Worm (Caenorhabditis elegans) whole organism, young adult: ENCODE results near the gene tric-1B.2.
"Not testable (repeated sequence)": the region's sequence is repeated elsewhere in the genome, so short reads cannot be mapped to it uniquely, and the experiment has no call there.

Experiments used
- C06A6.2 ChIP-seq: fragments of 200-800 bp; sonication (Bioruptor generic); conservative IDR thresholded peaks from 2 replicates; pipeline ENCODE4 v1.3.6; 2022; ENCODE audit warnings: missing genetic modification characterization, missing compliant biosample characterization
- D2030.7 ChIP-seq: fragments of 200-800 bp; sonication (Bioruptor generic); IDR thresholded peaks from 2 replicates; pipeline ENCODE4 v1.3.6; 2022; ENCODE audit warnings: missing genetic modification reagents, missing genetic modification characterization, missing compliant biosample characterization
- F23B12.7 ChIP-seq: sonication (generic microtip); optimal IDR thresholded peaks from 2 replicates; lab custom pipeline; 2017; ENCODE audit warnings: missing genetic modification characterization, mild to moderate bottlenecking, missing compliant biosample characterization, antibody characterized with exemption, moderate library complexity; ENCODE audit not compliant: insufficient read depth
- F33H1.4 ChIP-seq: fragments of 200-800 bp; sonication (Bioruptor generic); IDR thresholded peaks from 2 replicates; pipeline ENCODE4 v1.3.6; 2022; ENCODE audit warnings: missing genetic modification reagents, missing genetic modification characterization, missing compliant biosample characterization
- F49E8.2 ChIP-seq: sonication (generic microtip); optimal IDR thresholded peaks from 3 replicates; lab custom pipeline; 2017; ENCODE audit warnings: missing genetic modification characterization, mild to moderate bottlenecking, missing compliant biosample characterization, antibody characterized with exemption, moderate library complexity; ENCODE audit not compliant: insufficient read depth
- T26A5.8 ChIP-seq: sonication (generic microtip); optimal IDR thresholded peaks from 2 replicates; lab custom pipeline; 2016; ENCODE audit warnings: missing genetic modification characterization, missing compliant biosample characterization
- Y67H2A.10 ChIP-seq: fragments of 200-800 bp; sonication (Bioruptor generic); conservative IDR thresholded peaks from 2 replicates; pipeline ENCODE4 v1.3.6; 2022; ENCODE audit warnings: missing genetic modification reagents, missing genetic modification characterization, missing compliant biosample characterization
- akir-1 ChIP-seq: fragments of 200-800 bp; sonication (Bioruptor generic); optimal IDR thresholded peaks from 2 replicates; lab custom pipeline; 2018; ENCODE audit warnings: mild to moderate bottlenecking, missing genetic modification characterization, moderate library complexity, missing compliant biosample characterization
- aptf-2 ChIP-seq: fragments of 200-800 bp; sonication (Bioruptor generic); conservative IDR thresholded peaks from 2 replicates; pipeline ENCODE4 v1.3.6; 2022; ENCODE audit warnings: missing genetic modification reagents, missing genetic modification characterization, missing compliant biosample characterization
- attf-3 ChIP-seq: fragments of 200-800 bp; sonication (Bioruptor generic); conservative IDR thresholded peaks from 2 replicates; pipeline ENCODE4 v1.3.6; 2022; ENCODE audit warnings: missing genetic modification reagents, missing genetic modification characterization, missing compliant biosample characterization
- attf-6 ChIP-seq: fragments of 200-800 bp; sonication (Bioruptor generic); IDR thresholded peaks from 2 replicates; pipeline ENCODE4 v1.3.6; 2022; ENCODE audit warnings: missing genetic modification reagents, missing genetic modification characterization, missing compliant biosample characterization
- cebp-2 ChIP-seq: fragments of 200-800 bp; sonication (Bioruptor generic); IDR thresholded peaks from 2 replicates; pipeline ENCODE4 v1.3.6; 2022; ENCODE audit warnings: missing genetic modification characterization, missing compliant biosample characterization
- ceh-27 ChIP-seq: fragments of 200-800 bp; sonication (Bioruptor generic); optimal IDR thresholded peaks from 2 replicates; lab custom pipeline; 2018; ENCODE audit warnings: mild to moderate bottlenecking, missing genetic modification characterization, moderate library complexity, missing compliant biosample characterization
- chd-7 ChIP-seq: sonication (generic microtip); optimal IDR thresholded peaks from 2 replicates; lab custom pipeline; 2016; ENCODE audit warnings: mild to moderate bottlenecking, missing genetic modification characterization, moderate library complexity, missing compliant biosample characterization
- gei-17 ChIP-seq: fragments of 200-800 bp; sonication (Bioruptor generic); optimal IDR thresholded peaks from 2 replicates; lab custom pipeline; 2018; ENCODE audit warnings: mild to moderate bottlenecking, missing genetic modification characterization, missing compliant biosample characterization
- him-1 ChIP-seq: sonication (generic microtip); optimal IDR thresholded peaks from 2 replicates; lab custom pipeline; 2016; ENCODE audit warnings: missing genotype, missing genetic modification reagents, missing genetic modification characterization, missing compliant biosample characterization
- hmg-20 ChIP-seq: fragments of 200-800 bp; sonication (Bioruptor generic); IDR thresholded peaks from 2 replicates; pipeline ENCODE4 v1.3.6; 2022; ENCODE audit warnings: missing genetic modification reagents, missing genetic modification characterization, missing compliant biosample characterization
- let-526 ChIP-seq: fragments of 200-800 bp; sonication (Bioruptor generic); IDR thresholded peaks from 2 replicates; pipeline ENCODE4 v1.3.6; 2022; ENCODE audit warnings: missing genetic modification reagents, missing genetic modification characterization, missing compliant biosample characterization
- madf-3 ChIP-seq: fragments of 200-800 bp; sonication (Bioruptor generic); IDR thresholded peaks from 2 replicates; pipeline ENCODE4 v1.3.6; 2022; ENCODE audit warnings: missing genetic modification reagents, missing genetic modification characterization, missing compliant biosample characterization
- mcd-1 ChIP-seq: fragments of 200-800 bp; sonication (Bioruptor generic); IDR thresholded peaks from 2 replicates; pipeline ENCODE4 v1.3.6; 2022; ENCODE audit warnings: missing genetic modification reagents, missing genetic modification characterization, missing compliant biosample characterization
- mes-4 ChIP-seq: sonication (generic microtip); optimal IDR thresholded peaks from 2 replicates; lab custom pipeline; 2016; ENCODE audit warnings: missing genotype, missing genetic modification characterization, missing compliant biosample characterization
- rcor-1 ChIP-seq: fragments of 200-800 bp; sonication (Bioruptor generic); IDR thresholded peaks from 2 replicates; pipeline ENCODE4 v1.3.6; 2022; ENCODE audit warnings: missing genetic modification reagents, missing genetic modification characterization, missing compliant biosample characterization
- rec-8 ChIP-seq, 2 experiments: sonication (generic microtip); optimal IDR thresholded peaks; 2 replicates each; lab custom pipeline; 2016; ENCODE audit warnings: mild to moderate bottlenecking in 2 of 2, missing genetic modification characterization in 2 of 2, missing genetic modification reagents in 2 of 2, missing genotype in 2 of 2, missing biosample characterization in 1 of 2, missing compliant biosample characterization in 1 of 2, moderate library complexity in 1 of 2
- repo-1 ChIP-seq: sonication (generic microtip); optimal IDR thresholded peaks from 2 replicates; lab custom pipeline; 2017; ENCODE audit warnings: mild to moderate bottlenecking, missing genetic modification characterization, missing compliant biosample characterization
- snpc-4 ChIP-seq, 5 experiments: fragments of 150-350 bp in 1 of 5; sonication (generic microtip) in 4 of 5; optimal IDR thresholded peaks; 2 replicates each; lab custom pipeline; 2014 to 2018; ENCODE audit warnings: missing genetic modification characterization in 5 of 5, missing biosample characterization in 3 of 5, antibody characterized with exemption in 2 of 5, mild to moderate bottlenecking in 2 of 5, missing compliant biosample characterization in 2 of 5, missing genotype in 2 of 5, moderate library complexity in 2 of 5, missing genetic modification reagents in 1 of 5
- ztf-3 ChIP-seq: fragments of 200-800 bp; sonication (Bioruptor generic); optimal IDR thresholded peaks from 2 replicates; lab custom pipeline; 2018; ENCODE audit warnings: mild to moderate bottlenecking, missing genetic modification characterization, missing compliant biosample characterization
- ztf-6 ChIP-seq: fragments of 200-800 bp; sonication (Bioruptor generic); IDR thresholded peaks from 2 replicates; pipeline ENCODE4 v1.3.6; 2022; ENCODE audit warnings: missing genetic modification reagents, missing genetic modification characterization, missing compliant biosample characterization

tric-1B.2 gene

DNA sequence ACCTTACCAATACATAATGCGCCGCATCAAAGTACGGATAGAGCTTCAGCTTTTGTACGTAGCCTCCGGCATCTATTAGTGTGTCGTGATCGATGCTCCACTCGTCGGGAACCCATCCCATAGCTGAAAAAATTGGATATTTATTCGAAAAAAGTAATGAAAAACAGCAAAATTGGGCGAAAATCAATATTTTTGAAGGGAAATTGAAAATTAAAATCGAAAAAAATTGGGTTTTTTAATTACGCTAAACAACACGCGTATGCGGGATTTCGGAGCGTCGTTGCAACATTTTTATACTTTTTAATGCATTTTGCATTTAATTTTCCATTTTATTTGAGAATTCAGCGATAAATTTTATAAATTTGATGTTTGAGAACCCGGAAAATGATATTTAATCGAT, at the start of gene tric-1B.2, which contains the start of gene Y57A10A.29:
TSS of gene tric-1B.2 (minus strand) at position 129 of the 400 bp plus-strand sequence.
TSS of gene Y57A10A.29 (plus strand) at position 303 of the 400 bp plus-strand sequence.
- peak; percentile 90 for TF ChIP-seq attf-3 (GFP tag; lab: Robert Waterston, UW)
- no peak for TF ChIP-seq C06A6.2 (GFP tag; lab: Robert Waterston, UW)
- no peak for TF ChIP-seq aptf-2 (GFP tag; lab: Robert Waterston, UW)

DNA sequence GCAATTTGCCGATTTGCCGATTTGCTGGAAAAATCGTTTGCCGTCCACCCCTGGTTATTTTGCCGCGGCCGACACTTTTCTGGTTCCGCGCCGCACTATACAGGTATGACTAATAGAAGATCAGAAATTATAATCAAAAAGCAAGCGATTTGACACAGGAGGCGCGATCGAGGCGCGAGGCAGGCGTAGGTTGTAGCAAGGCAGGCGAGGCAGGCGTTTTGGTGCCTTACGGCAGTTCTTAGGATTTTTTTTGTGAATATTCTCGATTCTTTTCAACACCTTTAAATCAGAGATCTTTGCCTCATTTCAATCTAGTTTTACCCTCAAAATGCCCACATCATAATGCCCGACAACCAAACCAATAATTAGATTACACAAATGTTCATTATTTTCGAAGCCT, 45.0 kb upstream of the tric-1B.2 start, which contains the start of gene sre-56:
TSS of gene sre-56 (plus strand) at position 301 of the 400 bp plus-strand sequence.
- TF ChIP-seq hmg-20 (GFP tag; lab: Robert Waterston, UW) (no peak), ztf-3 (GFP tag; lab: Kevin White, UChicago) (no peak), D2030.7 (GFP tag; lab: Robert Waterston, UW) (no peak), snpc-4 (GFP tag; optimal IDR thresholded peaks at IDR 0.05; lab: Kevin White, UChicago) (no peak), snpc-4 (tag; optimal IDR thresholded peaks at IDR 0.05; lab: Kevin White, UChicago) (peak in 1 of 4 experiments; percentile 60), madf-3 (GFP tag; lab: Robert Waterston, UW) (no peak), Y67H2A.10 (GFP tag; lab: Robert Waterston, UW) (no peak), mcd-1 (GFP tag; lab: Robert Waterston, UW) (no peak)
- TF ChIP-seq, all 124 proteins: peak for 1

DNA sequence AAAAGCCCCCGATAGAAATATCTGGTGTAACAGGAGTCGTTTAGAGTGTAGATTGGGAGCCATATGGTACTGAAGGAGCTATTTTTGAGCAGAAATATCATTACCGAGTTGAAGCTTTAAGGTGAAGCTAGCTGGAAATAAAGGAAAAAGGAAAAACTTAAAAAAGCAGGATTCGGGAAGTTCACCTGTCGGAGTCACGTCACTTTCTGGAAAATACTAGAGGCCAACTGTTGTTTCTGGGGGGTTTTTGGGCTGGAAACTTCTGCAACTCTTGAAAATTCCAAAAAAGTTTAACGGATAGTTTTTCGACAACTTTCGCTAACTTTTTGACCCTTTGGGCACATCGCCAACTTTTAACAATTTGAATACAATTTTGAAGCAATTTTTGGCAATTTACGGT, 44.1 kb upstream of the tric-1B.2 start, which contains the start of gene sre-53:
TSS of gene sre-53 (minus strand) at position 101 of the 400 bp plus-strand sequence.
- no peak for TF ChIP-seq rcor-1
- TF ChIP-seq rec-8 (tag; optimal IDR thresholded peaks at IDR 0.05; lab: Kevin White, UChicago) = no peak
- TF ChIP-seq T26A5.8 (tag; lab: Kevin White, UChicago) = no peak
- no peak for TF ChIP-seq snpc-4 (GFP tag; optimal IDR thresholded peaks at IDR 0.05; lab: Kevin White, UChicago)
- TF ChIP-seq snpc-4 (tag; optimal IDR thresholded peaks at IDR 0.05; lab: Kevin White, UChicago) = no peak
- TF ChIP-seq Y67H2A.10 (GFP tag; lab: Robert Waterston, UW) = no peak
- TF ChIP-seq F23B12.7 = no peak
- no peak for TF ChIP-seq attf-3 (GFP tag; lab: Robert Waterston, UW)
- TF ChIP-seq akir-1 (GFP tag; lab: Kevin White, UChicago) = no peak

DNA sequence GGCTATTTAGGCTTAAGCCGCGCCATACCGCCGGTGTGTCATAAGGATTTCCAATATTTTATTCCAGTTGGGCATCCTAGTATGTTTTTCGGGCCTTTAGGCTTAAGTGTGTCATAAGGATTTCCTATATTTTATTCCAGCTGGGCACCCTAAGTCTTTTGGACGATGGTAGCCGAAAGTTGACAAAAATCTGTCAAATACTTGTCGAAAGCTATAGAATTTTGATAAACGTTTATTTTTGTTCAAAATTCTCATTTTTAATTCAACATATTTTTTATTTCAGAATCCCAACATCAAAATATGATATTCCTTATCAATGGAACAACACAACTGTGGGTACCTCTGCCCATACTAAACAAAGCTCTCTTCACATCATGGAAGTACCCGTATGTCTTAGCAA, 39.4 kb upstream of the tric-1B.2 start, which contains the start of gene sre-49:
TSS of gene sre-49 (plus strand) at position 301 of the 400 bp plus-strand sequence.
- TF ChIP-seq repo-1; gei-17 (GFP tag; lab: Kevin White, UChicago); attf-6 (GFP tag; lab: Robert Waterston, UW): not testable (repeated sequence)

DNA sequence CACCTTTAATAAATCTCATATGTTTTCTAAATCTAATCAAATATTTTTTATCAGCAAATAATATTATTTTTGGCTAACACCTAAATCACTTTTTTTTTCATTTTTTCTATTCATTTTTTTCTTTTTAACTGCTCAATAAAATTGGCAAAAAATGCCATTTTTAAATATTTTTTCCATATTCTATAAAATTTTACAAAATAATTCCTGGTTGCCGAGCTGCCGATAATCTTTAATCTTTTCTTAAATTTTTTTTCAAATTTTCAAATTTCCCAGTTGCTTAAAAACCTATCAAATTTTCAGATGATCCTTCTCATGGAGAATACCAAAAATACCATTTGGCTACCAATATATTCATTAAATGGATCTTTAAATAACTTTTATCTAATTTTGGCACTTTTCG, 32.4 kb upstream of the tric-1B.2 start, which contains the start of gene sre-51:
TSS of gene sre-51 (plus strand) at position 301 of the 400 bp plus-strand sequence.
- TF ChIP-seq ztf-6 (no peak), akir-1 (GFP tag; lab: Kevin White, UChicago) (no peak), let-526 (GFP tag; lab: Robert Waterston, UW) (no peak), cebp-2 (no peak), chd-7 (tag; lab: Kevin White, UChicago) (no peak), snpc-4 (GFP tag; optimal IDR thresholded peaks at IDR 0.05; lab: Kevin White, UChicago) (no peak), snpc-4 (tag; optimal IDR thresholded peaks at IDR 0.05; lab: Kevin White, UChicago) (no peak), ceh-27 (GFP tag; lab: Kevin White, UChicago) (no peak), F49E8.2 (tag; lab: Kevin White, UChicago) (no peak), F33H1.4 (GFP tag; lab: Robert Waterston, UW) (no peak), him-1 (tag; lab: Kevin White, UChicago) (no peak), mes-4 (tag; lab: Kevin White, UChicago) (no peak)
